Worm (Caenorhabditis elegans): ENCODE results near the gene F41G3.18.

F41G3.18 gene

DNA sequence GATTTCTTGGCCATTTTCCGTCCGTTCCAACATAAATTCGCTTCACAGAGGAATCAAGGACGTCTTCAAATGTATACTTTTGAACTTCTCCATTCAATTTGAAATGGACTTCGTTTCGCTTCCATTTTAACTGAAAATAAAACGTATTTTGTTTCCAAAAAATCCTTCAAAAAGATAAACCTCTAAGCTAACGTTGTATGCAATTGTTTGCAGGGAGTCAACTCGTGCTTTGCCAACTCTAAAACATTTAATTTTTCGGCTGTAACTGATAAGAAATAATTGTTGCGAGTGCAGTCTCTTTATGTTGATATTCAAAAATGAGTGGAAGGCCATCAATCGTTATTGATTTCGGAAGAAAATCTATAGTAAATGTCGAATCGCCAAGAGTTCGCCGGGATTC is at the start of gene F41G3.18:
Gene F41G3.18 (plus strand): TSS at position 301 of the 400 bp plus-strand sequence.
- no peak for TF ChIP-seq unc-62 (GFP tag; optimal IDR thresholded peaks at IDR 0.05)

DNA sequence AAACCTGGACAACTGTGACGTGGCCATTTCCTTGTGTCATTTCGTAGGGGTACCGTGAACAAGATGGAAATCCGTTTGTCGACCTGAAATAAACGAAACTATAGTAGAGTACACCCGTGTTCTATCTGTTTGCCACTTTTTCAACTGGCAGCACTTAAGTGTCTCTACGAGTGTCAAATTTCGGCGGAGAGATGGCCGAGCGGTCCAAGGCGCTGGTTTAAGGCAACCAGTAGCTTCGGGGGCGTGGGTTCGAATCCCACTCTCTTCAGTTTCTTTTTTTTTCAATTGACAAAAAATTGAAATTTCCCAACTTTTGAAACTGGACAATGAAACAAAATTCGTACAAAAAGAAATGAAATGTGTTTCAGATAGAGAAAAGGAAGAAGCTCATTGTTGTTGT is 46.5 kb upstream of the F41G3.18 start:
- no peak for TF ChIP-seq unc-62 (GFP tag; optimal IDR thresholded peaks at IDR 0.05)

DNA sequence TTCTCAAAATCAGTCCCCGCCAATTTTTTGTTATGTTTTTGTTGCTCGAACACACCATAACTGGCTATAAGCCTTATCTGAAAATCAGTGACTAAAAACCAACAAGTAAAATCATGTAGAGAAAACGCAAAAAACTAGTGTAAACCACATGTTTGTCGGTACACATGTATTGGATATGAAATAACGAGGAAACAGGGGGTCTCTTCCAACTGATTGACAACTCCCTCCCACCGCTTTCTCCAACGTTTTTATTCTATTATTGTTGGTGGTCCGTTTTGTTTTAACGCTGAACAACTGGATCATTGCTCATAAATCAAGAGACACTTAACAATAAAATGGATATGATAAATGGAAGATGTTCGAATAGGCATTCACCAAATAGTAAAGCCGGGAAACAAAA is 41.3 kb upstream of the F41G3.18 start:
- TF ChIP-seq unc-62 (GFP tag; optimal IDR thresholded peaks at IDR 0.05) = no peak

DNA sequence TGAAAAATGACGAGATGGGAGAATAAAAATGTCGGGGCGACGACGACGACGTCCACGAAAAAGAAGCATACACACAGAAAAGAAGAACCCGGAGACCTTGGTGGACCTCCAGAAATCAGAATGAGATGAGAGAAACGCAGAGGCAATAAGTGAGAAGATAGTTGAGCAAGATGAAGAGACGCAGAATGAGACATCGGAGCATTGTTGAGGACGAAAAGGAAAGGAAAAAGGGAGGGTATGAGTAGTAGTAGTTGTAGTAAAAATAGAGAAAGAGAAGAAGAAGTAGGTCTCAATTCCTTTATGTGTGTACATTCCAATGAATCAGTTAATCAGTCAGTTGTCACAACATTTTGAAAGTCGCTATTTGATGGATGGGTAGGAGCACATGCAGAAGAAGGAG is 38.8 kb upstream of the F41G3.18 start, which contains the start of gene T14B4.8:
Gene T14B4.8 (minus strand): TSS at position 60 of the 400 bp plus-strand sequence.
- no peak for TF ChIP-seq unc-62 (GFP tag; optimal IDR thresholded peaks at IDR 0.05)

DNA sequence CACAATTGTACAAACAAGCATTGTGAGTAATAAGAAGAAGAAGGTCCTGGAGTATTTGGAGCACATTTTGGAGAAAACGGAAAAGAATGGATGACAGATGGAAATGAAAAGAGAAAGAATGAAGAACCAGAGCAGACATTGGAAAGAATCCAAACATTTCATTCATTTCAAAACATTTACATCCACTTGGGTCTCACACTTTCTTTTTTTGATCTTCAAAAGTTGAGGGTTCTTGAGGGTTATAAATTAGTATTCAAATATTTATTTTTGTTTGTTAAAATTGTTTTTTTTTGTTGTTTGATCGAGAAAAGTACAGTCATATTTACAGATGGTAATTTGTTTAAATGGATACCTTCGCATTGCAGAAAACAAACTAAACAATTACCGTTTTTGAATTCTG is 34.4 kb upstream of the F41G3.18 start, which contains the start of gene T14B4.9:
Gene T14B4.9 (minus strand): TSS at position 101 of the 400 bp plus-strand sequence.
- no peak for TF ChIP-seq unc-62 (GFP tag; optimal IDR thresholded peaks at IDR 0.05)

ce11 chrII:6734674-6735073 is 33.4 kb upstream of the F41G3.18 start, which contains the start of gene T14B4.3:
TSS of gene T14B4.3 (plus strand) at chrII:6734937.
- TF ChIP-seq unc-62 (GFP tag; optimal IDR thresholded peaks at IDR 0.05) = no peak

ce11 chrII:6736066-6736465 is 32.0 kb upstream of the F41G3.18 start, which contains the start of gene mrps-18.C:
TSS of gene mrps-18.C (plus strand) at chrII:6736203.
- TF ChIP-seq unc-62 (GFP tag; optimal IDR thresholded peaks at IDR 0.05) = no peak

ce11 chrII:6736604-6737003 is 31.5 kb upstream of the F41G3.18 start, which contains the start of gene T14B4.1:
TSS of gene T14B4.1 (plus strand) at chrII:6736904.
- TF ChIP-seq unc-62 (GFP tag; optimal IDR thresholded peaks at IDR 0.05) = no peak

DNA sequence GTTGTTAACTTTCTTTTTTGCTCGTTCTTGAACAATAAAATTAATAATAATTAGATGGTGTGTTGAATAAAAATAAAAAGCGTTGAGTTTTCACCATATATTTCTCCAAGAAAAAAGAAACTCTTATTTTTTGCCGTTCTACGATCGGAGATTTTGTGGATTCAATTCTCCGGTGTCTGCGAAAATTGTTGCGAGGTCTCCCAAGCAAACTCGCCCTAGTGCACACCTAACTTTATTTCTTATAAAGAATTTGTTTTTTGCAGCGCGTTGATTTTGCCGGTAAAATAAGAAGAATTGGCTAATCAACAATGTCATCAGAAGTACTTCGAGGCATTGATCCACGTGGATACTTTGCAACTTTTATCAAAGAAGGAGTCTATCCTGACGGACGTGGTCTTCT is 26.7 kb upstream of the F41G3.18 start, which contains the start of gene exos-8:
Gene exos-8 (plus strand): TSS at position 264 of the 400 bp plus-strand sequence.
- no peak for TF ChIP-seq unc-62 (GFP tag; optimal IDR thresholded peaks at IDR 0.05)

DNA sequence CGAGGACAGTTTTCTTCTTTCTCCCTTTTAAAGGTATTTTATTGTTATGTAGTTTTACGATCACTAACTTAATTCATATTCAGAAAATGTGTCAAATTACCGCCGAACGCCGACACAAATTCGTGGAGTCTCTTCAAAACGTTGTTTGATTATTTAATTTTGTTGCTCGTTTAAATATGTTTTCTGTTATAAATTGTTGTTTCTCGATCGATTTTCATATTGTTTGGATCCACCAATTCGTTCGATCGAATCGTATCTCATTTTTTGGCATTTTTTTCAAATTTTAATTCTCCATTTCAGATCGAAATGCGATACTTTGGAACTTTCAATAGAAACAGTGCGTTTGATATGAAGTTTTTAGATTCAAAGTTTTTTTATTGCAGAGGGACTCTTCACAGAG is 25.5 kb upstream of the F41G3.18 start, which contains the start of gene F41G3.6:
Gene F41G3.6 (plus strand): TSS at position 301 of the 400 bp plus-strand sequence.
- TF ChIP-seq unc-62 (GFP tag; optimal IDR thresholded peaks at IDR 0.05) = no peak

- TF ChIP-seq unc-62 (GFP tag; optimal IDR thresholded peaks at IDR 0.05) = no peak
These were observed 23.5 kb upstream of the F41G3.18 start, which contains the start of gene ins-15 for ce11 chrII:6744648-6745047. TSS of gene ins-15 (minus strand) at chrII:6744748.

DNA sequence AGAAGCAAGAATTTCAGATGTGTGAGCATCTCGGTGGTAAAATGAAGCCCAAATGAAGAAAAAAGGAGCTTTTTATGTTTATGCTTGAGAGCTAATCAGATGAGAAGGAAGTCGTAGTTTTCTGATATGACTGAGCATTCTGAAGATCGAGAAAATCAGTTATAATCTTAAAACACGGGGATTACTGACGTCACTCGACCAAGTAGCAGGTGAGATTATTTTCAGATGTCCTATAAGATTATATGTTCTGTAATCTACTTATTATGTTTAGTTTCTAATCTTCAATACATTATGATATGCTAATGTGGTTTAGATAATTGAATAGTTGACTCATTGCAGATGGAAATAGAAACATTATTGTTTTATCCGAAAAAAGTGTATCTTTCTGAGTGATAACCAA is 22.3 kb upstream of the F41G3.18 start, which contains the start of gene ins-14:
Gene ins-14 (minus strand): TSS at position 32 of the 400 bp plus-strand sequence.
- TF ChIP-seq unc-62 (GFP tag; optimal IDR thresholded peaks at IDR 0.05) = no peak

DNA sequence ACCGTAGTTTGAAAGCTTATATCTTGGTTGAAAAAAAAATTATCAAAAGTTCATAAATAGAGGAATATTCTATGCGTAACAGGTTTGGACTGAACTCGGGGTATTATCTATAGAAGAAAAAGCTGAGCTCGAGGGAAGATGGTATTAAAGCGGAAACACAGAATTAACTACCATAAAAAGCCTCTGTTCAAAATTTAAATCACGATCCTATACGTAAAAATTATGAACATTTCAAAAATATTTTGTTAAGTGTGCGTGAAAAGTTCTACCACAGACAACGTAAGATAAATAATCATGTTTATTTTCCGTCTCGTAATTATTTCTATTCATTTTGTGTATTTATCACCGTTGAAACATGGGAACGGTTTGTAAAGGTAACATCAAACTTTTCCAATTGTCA is 21.7 kb upstream of the F41G3.18 start, which contains the start of gene F41G3.5:
Gene F41G3.5 (plus strand): TSS at position 301 of the 400 bp plus-strand sequence.
- TF ChIP-seq unc-62 (GFP tag; optimal IDR thresholded peaks at IDR 0.05) = no peak

- TF ChIP-seq unc-62 (GFP tag; optimal IDR thresholded peaks at IDR 0.05) = no peak
These were observed 18.7 kb upstream of the F41G3.18 start, which contains the start of gene F41G3.10 for ce11 chrII:6749422-6749821. TSS of gene F41G3.10 (minus strand) at chrII:6749522.

DNA sequence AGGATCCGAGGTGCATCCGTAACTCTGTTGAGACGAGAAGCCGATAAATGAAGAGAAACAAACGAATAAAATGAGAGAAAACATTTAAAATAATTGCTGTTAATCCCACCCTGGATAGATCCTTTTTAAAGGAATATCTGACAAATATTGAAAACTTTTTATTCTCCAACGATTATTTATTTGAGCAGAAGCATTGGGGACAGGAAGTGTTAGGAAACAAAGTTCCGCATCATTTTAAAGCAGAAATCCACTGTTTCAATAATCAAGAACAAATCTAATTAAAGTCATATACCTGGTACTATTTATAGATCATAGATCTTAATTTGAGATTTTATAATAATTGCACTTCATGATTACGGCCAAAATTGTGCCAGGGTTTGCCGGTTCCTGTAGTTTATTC is 17.2 kb upstream of the F41G3.18 start, which contains the start of gene F41G3.20:
Gene F41G3.20 (minus strand): TSS at position 101 of the 400 bp plus-strand sequence.
- TF ChIP-seq unc-62 (GFP tag; optimal IDR thresholded peaks at IDR 0.05) = no peak

DNA sequence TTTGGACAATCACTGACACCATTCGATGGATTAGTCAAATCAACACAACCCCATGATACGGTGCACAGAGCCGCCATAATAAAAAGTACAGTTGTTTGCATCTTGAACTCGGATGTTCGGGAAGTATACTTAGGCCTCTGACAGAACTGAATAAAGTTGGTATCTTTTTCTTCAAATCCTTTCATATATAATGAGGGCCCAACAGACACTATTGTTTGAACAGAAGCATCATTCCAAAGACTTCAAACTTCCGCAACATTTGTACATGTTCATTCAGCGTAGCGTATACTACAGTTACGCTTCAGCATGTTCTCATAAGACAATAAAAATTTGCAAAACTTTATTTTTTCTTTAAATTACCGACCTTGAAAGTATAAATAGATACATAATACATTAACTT is 16.1 kb upstream of the F41G3.18 start, which contains the start of gene F41G3.19:
Gene F41G3.19 (minus strand): TSS at position 101 of the 400 bp plus-strand sequence.
- TF ChIP-seq unc-62 (GFP tag; optimal IDR thresholded peaks at IDR 0.05) = no peak

ce11 chrII:6752850-6753249 is 15.3 kb upstream of the F41G3.18 start, which contains the start of gene F41G3.21:
TSS of gene F41G3.21 (minus strand) at chrII:6752950.
- no peak for TF ChIP-seq unc-62 (GFP tag; optimal IDR thresholded peaks at IDR 0.05)
